Worm (Caenorhabditis elegans): ENCODE results near the gene Y49E10.30.

- TF ChIP-seq tlf-1 (GFP tag; optimal IDR thresholded peaks at IDR 0.05) (no peak), lir-1 (GFP tag; conservative IDR thresholded peaks at IDR 0.05) (no peak), lin-35 (GFP tag; optimal IDR thresholded peaks at IDR 0.05) (no peak), egl-18 (GFP tag; IDR thresholded peaks at IDR 0.05) (no peak), ztf-28 (GFP tag; IDR thresholded peaks at IDR 0.05) (no peak), gei-17 (GFP tag; optimal IDR thresholded peaks at IDR 0.05) (no peak), snpc-4 (GFP tag; optimal IDR thresholded peaks at IDR 0.05) (no peak), snpc-4 (tag; optimal IDR thresholded peaks at IDR 0.05) (no peak), ceh-91 (GFP tag; IDR thresholded peaks at IDR 0.05) (no peak), ama-1 (optimal IDR thresholded peaks at IDR 0.05) (no peak), ama-1 (GFP tag; optimal IDR thresholded peaks at IDR 0.05) (no peak)
These were observed 43.5 kb downstream of the Y49E10.30 start, which contains the start of gene Y49E10.16 for ce11 chrIII:12430209-12430608.
